Fruit fly (Drosophila melanogaster) whole organism, embryonic: ENCODE results near the gene CG45544.

Source experiments
- Antp ChIP-seq: fragments of 200-800 bp; sonication (Bioruptor generic); optimal IDR thresholded peaks from 3 replicates; lab custom pipeline; 2016; ENCODE audit warnings: missing biosample characterization, missing genetic modification characterization
- BEAF-32 ChIP-seq: fragments of 200-800 bp; sonication (Bioruptor generic); optimal IDR thresholded peaks from 3 replicates; lab custom pipeline; 2017; ENCODE audit warnings: missing biosample characterization, missing genetic modification characterization, mild to moderate bottlenecking, moderate library complexity, missing genetic modification reagents
- CG10321 ChIP-seq: fragments of 200-800 bp; sonication (Bioruptor generic); IDR thresholded peaks from 2 replicates; pipeline ENCODE4 v1.3.6; 2022; ENCODE audit warnings: missing biosample characterization, missing genetic modification characterization
- CG1233 ChIP-seq: fragments of 200-800 bp; sonication (Bioruptor generic); optimal IDR thresholded peaks from 4 replicates; lab custom pipeline; 2018; ENCODE audit warnings: missing biosample characterization, mild to moderate bottlenecking, missing genetic modification characterization
- CG1602 ChIP-seq: fragments of 200-800 bp; sonication (Bioruptor generic); optimal IDR thresholded peaks from 3 replicates; lab custom pipeline; 2016; ENCODE audit warnings: missing biosample characterization, missing genetic modification characterization
- CG1603 ChIP-seq: fragments of 200-800 bp; sonication (Bioruptor generic); optimal IDR thresholded peaks from 2 replicates; lab custom pipeline; 2019; ENCODE audit warnings: missing biosample characterization, mild to moderate bottlenecking, missing genetic modification characterization, moderate library complexity
- CG9876 ChIP-seq: fragments of 200-800 bp; sonication (Bioruptor generic); optimal IDR thresholded peaks from 2 replicates; lab custom pipeline; 2016; ENCODE audit warnings: missing biosample characterization, missing genetic modification characterization
- CTCF ChIP-seq: fragments of 200-800 bp; sonication (Bioruptor generic); optimal IDR thresholded peaks from 2 replicates; lab custom pipeline; 2017; ENCODE audit warnings: missing biosample characterization, mild to moderate bottlenecking, missing genetic modification characterization, moderate library complexity
- Dip2 ChIP-seq: fragments of 200-800 bp; sonication (Bioruptor generic); IDR thresholded peaks from 2 replicates; pipeline ENCODE4 v1.3.6; 2022; ENCODE audit warnings: missing biosample characterization, missing genetic modification characterization
- Dip3 ChIP-seq: fragments of 200-800 bp; sonication (Bioruptor generic); optimal IDR thresholded peaks from 3 replicates; lab custom pipeline; 2016; ENCODE audit warnings: missing biosample characterization, missing genetic modification characterization
- Dll ChIP-seq: fragments of 200-800 bp; sonication (Bioruptor generic); IDR thresholded peaks from 4 replicates; pipeline ENCODE4 v1.3.6; 2022; ENCODE audit warnings: missing biosample characterization, missing genetic modification characterization; ENCODE audit not compliant: partially characterized antibody
- HLHmδ ChIP-seq: fragments of 200-800 bp; sonication (Bioruptor generic); optimal IDR thresholded peaks from 2 replicates; lab custom pipeline; 2018; ENCODE audit warnings: missing biosample characterization, mild to moderate bottlenecking, missing genetic modification characterization, moderate library complexity
- HmgD ChIP-seq: fragments of 200-800 bp; sonication (Bioruptor generic); optimal IDR thresholded peaks from 3 replicates; lab custom pipeline; 2016; ENCODE audit warnings: missing biosample characterization, missing genetic modification characterization
- Kr ChIP-seq: fragments of 200-800 bp; sonication (Bioruptor generic); optimal IDR thresholded peaks from 2 replicates; lab custom pipeline; 2017; ENCODE audit warnings: missing biosample characterization, mild to moderate bottlenecking, missing genetic modification characterization
- MESR4 ChIP-seq: fragments of 200-800 bp; sonication (Bioruptor generic); optimal IDR thresholded peaks from 2 replicates; lab custom pipeline; 2018; ENCODE audit warnings: missing biosample characterization, mild to moderate bottlenecking, missing genetic modification characterization, moderate library complexity
- Med ChIP-seq: fragments of 200-800 bp; sonication (Bioruptor generic); peaks from one replicate; lab custom pipeline; 2016; ENCODE audit warnings: missing biosample characterization, missing genetic modification characterization, mild to moderate bottlenecking, inconsistent platforms, moderate library complexity
- Meics ChIP-seq: fragments of 200-800 bp; sonication (Bioruptor generic); optimal IDR thresholded peaks from 2 replicates; lab custom pipeline; 2017; ENCODE audit warnings: missing biosample characterization, mild to moderate bottlenecking, missing genetic modification characterization
- Mrtf ChIP-seq: fragments of 200-800 bp; sonication (Bioruptor generic); IDR thresholded peaks from 3 replicates; pipeline ENCODE4 v1.3.6; 2022; ENCODE audit warnings: missing biosample characterization, missing genetic modification characterization
- Myb ChIP-seq: fragments of 200-800 bp; sonication (Bioruptor generic); optimal IDR thresholded peaks from 2 replicates; lab custom pipeline; 2016; ENCODE audit warnings: missing biosample characterization, missing genetic modification characterization
- NC2α ChIP-seq: fragments of 200-800 bp; sonication (Bioruptor generic); optimal IDR thresholded peaks from 2 replicates; lab custom pipeline; 2016; ENCODE audit warnings: missing biosample characterization, missing genetic modification characterization
- NK7.1 ChIP-seq: fragments of 200-800 bp; sonication (Bioruptor generic); optimal IDR thresholded peaks from 3 replicates; lab custom pipeline; 2016; ENCODE audit warnings: missing biosample characterization, missing genetic modification characterization
- Oaz ChIP-seq: fragments of 200-800 bp; sonication (Bioruptor generic); IDR thresholded peaks from 2 replicates; pipeline ENCODE4 v1.3.6; 2022; ENCODE audit warnings: missing biosample characterization, missing genetic modification characterization
- Opbp ChIP-seq: fragments of 200-800 bp; sonication (Bioruptor generic); IDR thresholded peaks from 3 replicates; pipeline ENCODE4 v1.3.6; 2022; ENCODE audit warnings: missing biosample characterization, missing genetic modification characterization; ENCODE audit not compliant: partially characterized antibody
- Rfx ChIP-seq: fragments of 200-800 bp; sonication (Bioruptor generic); IDR thresholded peaks from 2 replicates; pipeline ENCODE4 v1.3.6; 2022; ENCODE audit warnings: missing biosample characterization, missing genetic modification characterization
- Sox102F ChIP-seq: fragments of 200-800 bp; sonication (Bioruptor generic); optimal IDR thresholded peaks from 2 replicates; lab custom pipeline; 2018; ENCODE audit warnings: missing biosample characterization, mild to moderate bottlenecking, missing genetic modification characterization, moderate library complexity
- Sry-δ ChIP-seq: fragments of 200-800 bp; sonication (Bioruptor generic); optimal IDR thresholded peaks from 2 replicates; lab custom pipeline; 2016; ENCODE audit warnings: missing biosample characterization, missing genetic modification characterization
- al ChIP-seq: fragments of 200-800 bp; sonication (Bioruptor generic); IDR thresholded peaks from 2 replicates; pipeline ENCODE4 v1.3.6; 2022; ENCODE audit warnings: missing biosample characterization, missing genetic modification characterization
- bab2 ChIP-seq: fragments of 200-800 bp; sonication (Bioruptor generic); optimal IDR thresholded peaks from 2 replicates; lab custom pipeline; 2016; ENCODE audit warnings: missing biosample characterization, missing genetic modification characterization
- bowl ChIP-seq: fragments of 200-800 bp; sonication (Bioruptor generic); IDR thresholded peaks from 2 replicates; pipeline ENCODE4 v1.3.6; 2022; ENCODE audit warnings: missing biosample characterization, missing genetic modification characterization
- btn ChIP-seq: fragments of 200-800 bp; sonication (Bioruptor generic); optimal IDR thresholded peaks from 2 replicates; lab custom pipeline; 2016; ENCODE audit warnings: missing biosample characterization, missing genetic modification characterization
- ci ChIP-seq: fragments of 200-800 bp; sonication (Bioruptor generic); IDR thresholded peaks from 3 replicates; pipeline ENCODE4 v1.3.6; 2022; ENCODE audit warnings: missing biosample characterization, missing genetic modification characterization
- dan ChIP-seq: fragments of 200-800 bp; sonication (Bioruptor generic); IDR thresholded peaks from 2 replicates; pipeline ENCODE4 v1.3.6; 2022; ENCODE audit warnings: missing biosample characterization, missing genetic modification characterization
- fd96Cb ChIP-seq: fragments of 200-800 bp; sonication (Bioruptor generic); optimal IDR thresholded peaks from 2 replicates; lab custom pipeline; 2018; ENCODE audit warnings: missing biosample characterization, mild to moderate bottlenecking, missing genetic modification characterization, moderate library complexity
- gem ChIP-seq: fragments of 200-800 bp; sonication (Bioruptor generic); optimal IDR thresholded peaks from 2 replicates; lab custom pipeline; 2019; ENCODE audit warnings: missing biosample characterization, mild to moderate bottlenecking, missing genetic modification characterization, moderate library complexity
- gfzf ChIP-seq: fragments of 200-800 bp; sonication (Bioruptor generic); optimal IDR thresholded peaks from 2 replicates; lab custom pipeline; 2016; ENCODE audit warnings: missing biosample characterization, mild to moderate bottlenecking, missing genetic modification characterization, moderate library complexity
- inv ChIP-seq: fragments of 200-800 bp; sonication (Bioruptor generic); IDR thresholded peaks from 2 replicates; pipeline ENCODE4 v1.3.6; 2022; ENCODE audit warnings: missing biosample characterization, missing genetic modification characterization; ENCODE audit not compliant: partially characterized antibody
- lab ChIP-seq: fragments of 200-800 bp; sonication (Bioruptor generic); optimal IDR thresholded peaks from 3 replicates; lab custom pipeline; 2017; ENCODE audit warnings: missing biosample characterization, missing genetic modification characterization, mild to moderate bottlenecking, moderate library complexity, missing genetic modification reagents
- nerfin-1 ChIP-seq: fragments of 200-800 bp; sonication (Bioruptor generic); optimal IDR thresholded peaks from 3 replicates; lab custom pipeline; 2019; ENCODE audit warnings: missing biosample characterization, mild to moderate bottlenecking, missing genetic modification characterization, moderate library complexity
- nmo ChIP-seq: fragments of 200-800 bp; sonication (Bioruptor generic); optimal IDR thresholded peaks from 2 replicates; lab custom pipeline; 2018; ENCODE audit warnings: missing biosample characterization, mild to moderate bottlenecking, missing genetic modification characterization, moderate library complexity
- otp ChIP-seq: fragments of 200-800 bp; sonication (Bioruptor generic); IDR thresholded peaks from 3 replicates; pipeline ENCODE4, ENCODE4 v1.3.6; 2022; ENCODE audit warnings: missing biosample characterization, missing genetic modification characterization
- pan ChIP-seq, 4 experiments: fragments of >200 bp in 3 of 4; fragments of 200-800 bp in 1 of 4; sonication (Bioruptor generic) in 1 of 4; optimal IDR thresholded peaks in 3 of 4; IDR thresholded peaks in 1 of 4; 2 replicates each; pipeline versions ENCODE4 v1.3.6 to Lab custom; 2017 to 2022; ENCODE audit warnings: missing biosample characterization in 2 of 4, missing genetic modification characterization in 2 of 4, mixed read lengths in 1 of 4
- pros ChIP-seq: fragments of 200-800 bp; sonication (Bioruptor generic); optimal IDR thresholded peaks from 3 replicates; lab custom pipeline; 2019; ENCODE audit warnings: missing biosample characterization, mild to moderate bottlenecking, missing genetic modification characterization, moderate library complexity
- so ChIP-seq: fragments of 200-800 bp; sonication (Bioruptor generic); IDR thresholded peaks from 3 replicates; pipeline ENCODE4 v1.3.6; 2022; ENCODE audit warnings: missing biosample characterization, missing genetic modification characterization
- sr ChIP-seq: fragments of 200-800 bp; sonication (Bioruptor generic); IDR thresholded peaks from 3 replicates; pipeline ENCODE4 v1.3.6; 2022; ENCODE audit warnings: missing biosample characterization, missing genetic modification characterization
- trem ChIP-seq: fragments of 200-800 bp; optimal IDR thresholded peaks from 3 replicates; lab custom pipeline; 2019; ENCODE audit warnings: missing biosample characterization, mild to moderate bottlenecking, missing genetic modification characterization, moderate library complexity
- twi ChIP-seq: fragments of 200-800 bp; optimal IDR thresholded peaks from 2 replicates; lab custom pipeline; 2019; ENCODE audit warnings: missing biosample characterization, mild to moderate bottlenecking, missing genetic modification characterization, moderate library complexity
- usp ChIP-seq: fragments of >200 bp; optimal IDR thresholded peaks from 2 replicates; lab custom pipeline; 2017; ENCODE audit warnings: missing biosample characterization, missing genetic modification characterization
- vnd ChIP-seq: fragments of 200-800 bp; sonication (Bioruptor generic); IDR thresholded peaks from 3 replicates; pipeline ENCODE4 v1.3.6; 2022; ENCODE audit warnings: missing biosample characterization, missing genetic modification characterization; ENCODE audit not compliant: partially characterized antibody
- zf30C ChIP-seq: fragments of 200-800 bp; sonication (Bioruptor generic); optimal IDR thresholded peaks from 3 replicates; lab custom pipeline; 2018; ENCODE audit warnings: missing biosample characterization, mild to moderate bottlenecking, missing genetic modification characterization

The CG45544 gene

DNA sequence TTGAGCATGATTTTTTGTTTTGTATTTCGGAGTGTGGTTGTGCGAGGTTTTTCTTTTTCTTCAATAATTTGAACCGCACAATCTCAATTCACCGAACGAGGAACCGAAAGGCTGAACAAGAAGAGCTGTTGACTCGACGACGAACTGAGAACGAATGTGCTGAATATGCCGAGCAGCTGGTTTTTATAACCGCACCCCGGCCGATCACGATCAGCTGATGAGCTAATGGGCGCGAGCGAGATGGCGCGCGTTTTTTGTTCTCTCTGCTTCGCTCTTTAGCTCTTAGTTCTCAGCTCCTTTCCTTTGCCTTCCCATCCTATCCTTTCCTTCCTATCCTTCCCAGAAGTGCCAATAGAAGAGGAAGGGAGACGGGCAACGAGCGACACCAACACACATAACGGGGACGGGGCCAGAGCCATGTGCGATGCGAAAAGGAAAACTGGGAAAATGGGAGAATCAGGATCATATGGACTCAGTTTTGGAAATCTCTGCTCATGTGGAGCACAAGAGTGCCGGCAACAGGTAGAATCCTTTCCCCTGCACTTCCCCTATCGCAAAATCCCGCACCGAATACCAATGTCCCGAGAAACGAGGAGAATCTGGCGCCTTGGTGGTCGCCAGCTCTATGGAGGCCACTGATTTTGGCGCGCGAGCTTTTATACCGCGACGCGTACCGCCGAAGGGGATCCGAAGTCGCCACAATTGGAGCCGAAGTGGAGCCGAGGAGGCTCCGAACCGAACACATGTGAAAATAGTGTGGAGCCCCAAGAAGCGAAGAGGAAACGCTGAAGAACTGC, 921 bp upstream of the CG45544 start, which contains the start of gene stg (continued):
- TF ChIP-seq Kr (peak; percentile 58), usp (no peak), HmgD (GFP tag; lab: Kevin White, UChicago) (peak; percentile 11), bab2 (GFP tag; lab: Kevin White, UChicago) (no peak), otp (no peak; the same call in 2 of the 3 replicates), BEAF-32 (no peak), gem (tag; lab: Kevin White, UChicago) (no peak), CG1603 (tag; lab: Kevin White, UChicago) (peak; percentile 18), so (GFP tag; lab: Robert Waterston, UW) (peak; percentile 41; the same call in 1 of the 3 replicates), NC2α (GFP tag; lab: Kevin White, UChicago) (peak; percentile 86), ci (GFP tag; lab: Robert Waterston, UW) (peak; percentile 75; the same call in 2 of the 3 replicates), HLHmδ (GFP tag; lab: Kevin White, UChicago) (peak; percentile 87), CTCF (GFP tag; lab: Kevin White, UChicago) (peak; percentile 32), trem (tag; lab: Kevin White, UChicago) (peak; percentile 22), pan (optimal IDR thresholded peaks at IDR 0.05; lab: Kevin White, UChicago) (no peak), pan (GFP tag; optimal IDR thresholded peaks at IDR 0.05 in 1 of 2, IDR thresholded peaks at IDR 0.05 in 1 of 2) (no peak), CG10321 (GFP tag; lab: Robert Waterston, UW) (peak; percentile 38; the same call in 1 of the 2 replicates), sr (GFP tag; lab: Robert Waterston, UW) (no peak), Rfx (GFP tag; lab: Robert Waterston, UW) (peak; percentile 6; the same call in 1 of the 2 replicates), Myb (GFP tag; lab: Kevin White, UChicago) (no peak), zf30C (GFP tag; lab: Kevin White, UChicago) (no peak), pros (peak; percentile 85), CG1602 (GFP tag; lab: Kevin White, UChicago) (no peak), twi (tag; lab: Kevin White, UChicago) (peak; percentile 62), fd96Cb (tag; lab: Kevin White, UChicago) (no peak), Dll (peak; percentile 41; the same call in 1 of the 4 replicates), dan (GFP tag; lab: Robert Waterston, UW) (no peak), Antp (GFP tag; lab: Kevin White, UChicago) (peak; percentile 1), nmo (GFP tag; lab: Kevin White, UChicago) (peak; percentile 1), CG9876 (GFP tag; lab: Kevin White, UChicago) (no peak), gfzf (no peak), btn (peak; percentile 5), inv (no peak), NK7.1 (GFP tag; lab: Kevin White, UChicago) (no peak), vnd (GFP tag; lab: Robert Waterston, UW) (no peak), CG1233 (GFP tag; lab: Kevin White, UChicago) (no peak), al (GFP tag; lab: Robert Waterston, UW) (no peak), Dip2 (GFP tag; lab: Robert Waterston, UW) (no peak), Med (GFP tag; lab: Kevin White, UChicago) (peak; percentile 76), lab (no peak), nerfin-1 (peak; percentile 11), MESR4 (GFP tag; lab: Kevin White, UChicago) (no peak), Sox102F (GFP tag; lab: Kevin White, UChicago) (no peak), Opbp (no peak), Oaz (GFP tag; lab: Robert Waterston, UW) (no peak), Sry-δ (GFP tag; lab: Kevin White, UChicago) (no peak), Dip3 (GFP tag; lab: Kevin White, UChicago) (no peak), Mrtf (GFP tag; lab: Robert Waterston, UW) (no peak), bowl (no peak), Meics (GFP tag; lab: Kevin White, UChicago) (no peak)
